Worm (Caenorhabditis elegans) whole organism, early embryonic: ENCODE data around the gene F13B12.7.
A peak's percentile ranks its signal among the peaks of the same experiment; 100 is the strongest.

Experiments
- B0310.2 ChIP-seq: sonication (generic microtip); optimal IDR thresholded peaks from 2 replicates; lab custom pipeline; 2016; ENCODE audit warnings: mild to moderate bottlenecking, missing genetic modification characterization, missing compliant biosample characterization
- F13C5.2 ChIP-seq: sonication (generic microtip); optimal IDR thresholded peaks from 2 replicates; lab custom pipeline; 2017; ENCODE audit warnings: mild to moderate bottlenecking, missing genetic modification characterization, inconsistent platforms, missing compliant biosample characterization
- aly-1 ChIP-seq: sonication (generic microtip); optimal IDR thresholded peaks from 2 replicates; lab custom pipeline; 2016; ENCODE audit warnings: missing genetic modification characterization, missing compliant biosample characterization
- ama-1 ChIP-seq: fragments of 150-350 bp; optimal IDR thresholded peaks from 2 replicates; lab custom pipeline; 2014
- ceh-13 ChIP-seq: fragments of 200-800 bp; sonication (Bioruptor generic); optimal IDR thresholded peaks from 2 replicates; lab custom pipeline; 2018; ENCODE audit warnings: mild to moderate bottlenecking, missing genetic modification characterization, missing compliant biosample characterization
- ceh-36 ChIP-seq: sonication (generic microtip); optimal IDR thresholded peaks from 2 replicates; lab custom pipeline; 2016; ENCODE audit warnings: missing genetic modification characterization, inconsistent platforms, missing compliant biosample characterization
- ets-7 ChIP-seq: sonication (generic microtip); optimal IDR thresholded peaks from 2 replicates; lab custom pipeline; 2016; ENCODE audit warnings: missing genotype, missing genetic modification characterization, missing compliant biosample characterization
- flt-1 ChIP-seq: fragments of 200-800 bp; sonication (Bioruptor generic); IDR thresholded peaks from 2 replicates; pipeline ENCODE4 v1.3.6; 2022; ENCODE audit warnings: missing genetic modification characterization, missing compliant biosample characterization
- hmbx-1 ChIP-seq: sonication (generic microtip); optimal IDR thresholded peaks from 2 replicates; lab custom pipeline; 2016; ENCODE audit warnings: mild to moderate bottlenecking, missing genetic modification characterization, missing compliant biosample characterization
- hmg-4 ChIP-seq: fragments of 200-800 bp; sonication (Bioruptor generic); optimal IDR thresholded peaks from 2 replicates; lab custom pipeline; 2018; ENCODE audit warnings: mild to moderate bottlenecking, missing genetic modification characterization, missing compliant biosample characterization
- hnd-1 ChIP-seq: sonication (generic microtip); optimal IDR thresholded peaks from 2 replicates; lab custom pipeline; 2016; ENCODE audit warnings: missing genetic modification characterization, missing compliant biosample characterization
- pes-1 ChIP-seq: fragments of 200-800 bp; sonication (Bioruptor generic); IDR thresholded peaks from 2 replicates; pipeline ENCODE4 v1.3.6; 2022; ENCODE audit warnings: missing genetic modification reagents, missing genetic modification characterization, missing compliant biosample characterization
- scrt-1 ChIP-seq: fragments of 200-800 bp; sonication (Bioruptor generic); IDR thresholded peaks from 2 replicates; pipeline ENCODE4 v1.3.6; 2022; ENCODE audit warnings: missing genetic modification characterization, missing compliant biosample characterization
- sea-1 ChIP-seq: fragments of 200-800 bp; sonication (Bioruptor generic); conservative IDR thresholded peaks from 2 replicates; pipeline ENCODE4 v1.3.6; 2022; ENCODE audit warnings: missing genetic modification characterization, missing compliant biosample characterization
- tbx-11 ChIP-seq: fragments of 200-800 bp; sonication (Bioruptor generic); IDR thresholded peaks from 2 replicates; pipeline ENCODE4 v1.3.6; 2022; ENCODE audit warnings: missing genetic modification characterization, missing compliant biosample characterization
- tbx-37 ChIP-seq: fragments of 200-800 bp; sonication (Bioruptor generic); conservative IDR thresholded peaks from 2 replicates; pipeline ENCODE4 v1.3.6; 2022; ENCODE audit warnings: missing genetic modification reagents, missing genetic modification characterization, missing compliant biosample characterization
- tra-4 ChIP-seq: sonication (generic microtip); optimal IDR thresholded peaks from 2 replicates; lab custom pipeline; 2017; ENCODE audit warnings: missing genetic modification characterization, missing compliant biosample characterization

The F13B12.7 gene

ce11 chrIV:10469494-10469893 lies 25.9 kb downstream of the F13B12.7 start, which contains the start of gene ugt-44:
ugt-44 (plus strand) TSS chrIV:10469741.
- TF ChIP-seq sea-1 (GFP tag; lab: Robert Waterston, UW) (no peak), tbx-11 (GFP tag; lab: Robert Waterston, UW) (no peak), aly-1 (tag; lab: Kevin White, UChicago) (no peak), pes-1 (GFP tag; lab: Robert Waterston, UW) (no peak), flt-1 (no peak), ceh-13 (GFP tag; lab: Kevin White, UChicago) (no peak), hmg-4 (GFP tag; lab: Kevin White, UChicago) (no peak), ets-7 (tag; lab: Kevin White, UChicago) (no peak), scrt-1 (GFP tag; lab: Robert Waterston, UW) (no peak), tbx-37 (GFP tag; lab: Robert Waterston, UW) (no peak), ceh-36 (no peak), F13C5.2 (tag; lab: Kevin White, UChicago) (no peak), B0310.2 (tag; lab: Kevin White, UChicago) (no peak), hnd-1 (tag; lab: Kevin White, UChicago) (no peak), tra-4 (tag; lab: Kevin White, UChicago) (no peak)

DNA sequence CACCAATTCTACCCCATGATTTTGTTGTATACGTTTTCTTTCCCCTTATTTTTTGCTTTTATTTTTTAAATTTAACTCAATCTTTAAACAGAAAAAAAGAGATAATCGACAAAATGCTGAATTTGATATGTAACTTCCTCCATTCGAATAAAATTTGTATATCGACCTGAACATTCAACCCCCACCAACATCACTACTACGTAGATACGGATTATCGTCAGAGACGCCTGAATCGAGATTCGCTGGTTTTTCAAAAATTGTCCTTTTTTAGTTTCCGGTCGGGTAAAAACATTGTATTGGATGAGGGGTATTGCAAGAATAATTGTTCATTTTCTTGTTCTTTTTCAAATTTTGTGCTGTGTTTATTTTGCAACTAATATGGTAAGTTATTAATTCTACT lies 28.9 kb downstream of the F13B12.7 start, which contains the start of gene bgnt-1.1:
Gene bgnt-1.1 (plus strand): TSS at position 301 of the 400 bp plus-strand sequence.
- TF ChIP-seq ama-1 (lab: Kevin White, UChicago) (no peak), hmbx-1 (tag; lab: Kevin White, UChicago) (no peak), aly-1 (tag; lab: Kevin White, UChicago) (no peak), sea-1 (GFP tag; lab: Robert Waterston, UW) (no peak), flt-1 (no peak), tbx-11 (GFP tag; lab: Robert Waterston, UW) (no peak), ets-7 (tag; lab: Kevin White, UChicago) (no peak), hmg-4 (GFP tag; lab: Kevin White, UChicago) (no peak), B0310.2 (tag; lab: Kevin White, UChicago) (no peak), ceh-36 (no peak), hnd-1 (tag; lab: Kevin White, UChicago) (no peak), tbx-37 (GFP tag; lab: Robert Waterston, UW) (no peak), ceh-13 (GFP tag; lab: Kevin White, UChicago) (no peak), scrt-1 (GFP tag; lab: Robert Waterston, UW) (no peak), F13C5.2 (tag; lab: Kevin White, UChicago) (no peak)

- TF ChIP-seq aly-1 (tag; lab: Kevin White, UChicago): no peak
- no peak for TF ChIP-seq hnd-1 (tag; lab: Kevin White, UChicago)
Measured at ce11 chrIV:10475234-10475633, 31.6 kb downstream of the F13B12.7 start.

ce11 chrIV:10481695-10482094 lies 38.1 kb downstream of the F13B12.7 start, which contains the start of gene egl-21:
egl-21 (minus strand) TSS chrIV:10481844.
- peak; percentile 36; the same call in 1 of the 2 replicates for TF ChIP-seq tbx-11 (GFP tag; lab: Robert Waterston, UW)
- TF ChIP-seq hnd-1 (tag; lab: Kevin White, UChicago): no peak

DNA sequence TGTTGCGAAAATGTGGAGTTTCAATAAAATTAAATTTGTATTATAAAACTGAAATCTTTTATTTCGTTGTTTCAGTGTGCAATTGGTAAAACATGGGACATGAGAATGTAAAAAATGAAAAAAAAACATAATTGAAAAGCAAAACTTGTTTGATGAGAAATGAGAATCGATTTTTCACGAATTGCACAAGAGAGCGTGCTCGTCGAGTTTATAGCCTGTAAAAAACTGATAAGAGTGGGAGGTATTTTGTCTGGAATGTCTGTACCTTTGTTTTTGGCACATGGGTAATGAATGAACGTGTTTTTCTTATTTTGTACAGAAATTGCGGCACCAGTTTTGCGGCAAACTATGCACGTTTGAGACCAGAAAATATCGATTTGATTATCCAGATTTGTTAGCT lies 39.0 kb downstream of the F13B12.7 start:
- TF ChIP-seq ama-1 (lab: Kevin White, UChicago): no peak
- no peak for TF ChIP-seq hmbx-1 (tag; lab: Kevin White, UChicago)
- TF ChIP-seq ceh-36: no peak
- no peak for TF ChIP-seq ceh-13 (GFP tag; lab: Kevin White, UChicago)
- TF ChIP-seq hnd-1 (tag; lab: Kevin White, UChicago): no peak
- TF ChIP-seq flt-1: no peak
- no peak for TF ChIP-seq F13C5.2 (tag; lab: Kevin White, UChicago)
- no peak for TF ChIP-seq pes-1 (GFP tag; lab: Robert Waterston, UW)
- TF ChIP-seq tbx-37 (GFP tag; lab: Robert Waterston, UW): no peak
- no peak for TF ChIP-seq tra-4 (tag; lab: Kevin White, UChicago)
- TF ChIP-seq hmg-4 (GFP tag; lab: Kevin White, UChicago): no peak
- TF ChIP-seq sea-1 (GFP tag; lab: Robert Waterston, UW): no peak
- TF ChIP-seq B0310.2 (tag; lab: Kevin White, UChicago): no peak
- no peak for TF ChIP-seq scrt-1 (GFP tag; lab: Robert Waterston, UW)
- no peak for TF ChIP-seq tbx-11 (GFP tag; lab: Robert Waterston, UW)
- TF ChIP-seq aly-1 (tag; lab: Kevin White, UChicago): no peak

DNA sequence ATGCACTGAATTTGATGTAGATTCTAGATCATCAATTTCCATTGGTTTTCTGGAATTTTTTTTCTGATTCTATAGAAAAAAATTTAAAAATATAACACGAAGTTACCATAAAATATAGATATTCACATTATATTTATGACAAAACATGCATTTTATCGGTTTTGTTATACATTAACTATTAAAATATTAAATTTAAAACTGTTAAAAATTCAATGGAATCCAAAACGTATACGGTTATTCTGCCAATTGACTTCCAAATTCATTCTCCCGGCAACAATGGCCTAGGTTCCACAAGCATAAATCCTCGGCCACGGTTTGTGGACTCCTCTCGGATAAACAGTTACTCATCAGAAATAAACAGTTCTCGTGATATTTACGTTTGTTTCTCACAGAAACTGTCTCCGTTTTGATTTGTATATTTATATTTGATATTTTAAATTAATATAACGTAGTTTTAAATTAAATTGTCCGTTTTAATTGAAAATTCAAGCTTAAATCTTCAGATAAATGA lies 40.1 kb downstream of the F13B12.7 start, which contains the start of the genes F01D4.5 and ced-5:
Gene F01D4.5 (minus strand): TSS at position 51 of the 511 bp plus-strand sequence.
Gene ced-5 (plus strand): TSS at position 504 of the 511 bp plus-strand sequence.
- TF ChIP-seq ama-1 (lab: Kevin White, UChicago) (no peak), tbx-37 (GFP tag; lab: Robert Waterston, UW) (peak; percentile 86), hmg-4 (GFP tag; lab: Kevin White, UChicago) (no peak), scrt-1 (GFP tag; lab: Robert Waterston, UW) (no peak), ceh-13 (GFP tag; lab: Kevin White, UChicago) (no peak), pes-1 (GFP tag; lab: Robert Waterston, UW) (no peak; the same call in 1 of the 2 replicates), hmbx-1 (tag; lab: Kevin White, UChicago) (no peak), sea-1 (GFP tag; lab: Robert Waterston, UW) (no peak), B0310.2 (tag; lab: Kevin White, UChicago) (peak; percentile 26), hnd-1 (tag; lab: Kevin White, UChicago) (peak; percentile 24), flt-1 (0 out of 2 replicates have a peak, but pooled peaks have one; percentile 46), aly-1 (tag; lab: Kevin White, UChicago) (no peak), F13C5.2 (tag; lab: Kevin White, UChicago) (no peak), tra-4 (tag; lab: Kevin White, UChicago) (no peak)

DNA sequence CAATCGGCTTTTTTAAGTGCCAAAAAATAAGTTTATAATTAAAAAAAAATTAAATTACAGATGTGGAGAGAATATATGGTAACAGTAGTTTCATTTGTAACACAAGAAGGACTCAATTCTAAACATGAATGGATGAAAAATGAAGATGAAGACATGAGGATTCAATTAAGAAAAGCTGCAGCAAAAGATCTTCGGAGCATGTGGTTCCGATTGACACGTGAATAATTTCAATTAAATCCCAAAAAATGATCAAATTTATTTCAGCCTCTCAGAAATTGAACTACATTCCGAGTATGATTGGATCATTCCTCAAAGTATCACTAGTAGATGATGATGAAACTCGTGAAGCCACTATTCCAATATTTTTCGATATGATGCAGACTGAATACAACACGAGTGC lies 45.8 kb downstream of the F13B12.7 start:
- TF ChIP-seq ets-7 (tag; lab: Kevin White, UChicago) (no peak), hnd-1 (tag; lab: Kevin White, UChicago) (no peak), scrt-1 (GFP tag; lab: Robert Waterston, UW) (no peak), ceh-36 (no peak), hmg-4 (GFP tag; lab: Kevin White, UChicago) (no peak), tra-4 (tag; lab: Kevin White, UChicago) (no peak), ceh-13 (GFP tag; lab: Kevin White, UChicago) (no peak), F13C5.2 (tag; lab: Kevin White, UChicago) (no peak), tbx-11 (GFP tag; lab: Robert Waterston, UW) (no peak), aly-1 (tag; lab: Kevin White, UChicago) (no peak), tbx-37 (GFP tag; lab: Robert Waterston, UW) (no peak)
